Fruit fly (Drosophila melanogaster): ENCODE results near the gene CG15167.

DNA sequence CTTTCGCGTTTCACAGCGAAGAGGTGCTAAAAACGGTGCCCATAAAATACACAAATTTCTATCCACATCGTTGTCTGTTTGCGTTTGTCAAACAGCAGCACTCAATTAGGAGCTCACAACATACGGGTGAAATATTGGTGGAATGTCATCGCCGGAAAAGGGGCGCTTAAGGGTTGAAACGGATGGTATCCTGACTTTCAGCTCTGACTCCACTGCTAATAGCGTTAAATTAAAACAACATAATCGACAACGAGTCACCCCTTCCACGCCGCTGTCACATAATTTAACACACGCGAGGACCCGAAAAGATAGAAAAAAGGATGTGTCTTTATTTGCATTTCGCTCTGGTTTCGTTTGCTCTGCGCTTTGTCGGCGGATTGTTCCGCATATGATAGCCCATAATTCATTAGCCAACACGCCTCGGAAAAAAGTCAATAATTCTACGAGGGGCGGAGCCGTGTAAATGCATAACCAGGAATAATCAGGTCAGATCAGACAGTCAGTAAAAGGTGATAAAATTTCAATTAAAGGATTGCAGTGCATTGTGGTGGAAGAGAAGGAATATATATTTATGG is 45.0 kb downstream of the CG15167 start:
- TF ChIP-seq tj (GFP tag; optimal IDR thresholded peaks at IDR 0.05) = no peak
- TF ChIP-seq cnc (optimal IDR thresholded peaks at IDR 0.05) = no peak
- no peak for TF ChIP-seq kay (GFP tag; ENCODE audit: borderline replicate concordance)
- TF ChIP-seq CG7045 (GFP tag; optimal IDR thresholded peaks at IDR 0.05) = no peak
- TF ChIP-seq CG12768 (GFP tag; optimal IDR thresholded peaks at IDR 0.05) = no peak
